Worm (Caenorhabditis elegans) whole organism, mixed stage, embryonic: ENCODE measurements around the gene Y32H12A.1.

Experiments used
- M03D4.4 ChIP-seq: sonication (generic microtip); optimal IDR thresholded peaks from 2 replicates; lab custom pipeline; 2017; ENCODE audit warnings: mild to moderate bottlenecking, missing genetic modification characterization, missing compliant biosample characterization
- bed-3 ChIP-seq: fragments of 200-800 bp; sonication (Bioruptor generic); optimal IDR thresholded peaks from 3 replicates; lab custom pipeline; 2018; ENCODE audit warnings: mild to moderate bottlenecking, missing genetic modification characterization, moderate library complexity, missing compliant biosample characterization
- blmp-1 ChIP-seq: fragments of 150-350 bp; optimal IDR thresholded peaks from 2 replicates; lab custom pipeline; 2014; ENCODE audit warnings: missing biosample characterization, missing genetic modification characterization
- ceh-39 ChIP-seq: fragments of 150-350 bp; optimal IDR thresholded peaks from 2 replicates; lab custom pipeline; 2014; ENCODE audit warnings: missing biosample characterization, missing genetic modification characterization
- ceh-43 ChIP-seq: fragments of 200-800 bp; sonication (Bioruptor generic); optimal IDR thresholded peaks from 2 replicates; lab custom pipeline; 2018; ENCODE audit warnings: mild to moderate bottlenecking, missing genetic modification characterization, moderate library complexity, missing compliant biosample characterization
- ceh-83 ChIP-seq: fragments of 200-800 bp; sonication (Bioruptor generic); optimal IDR thresholded peaks from 2 replicates; lab custom pipeline; 2018; ENCODE audit warnings: mild to moderate bottlenecking, missing genetic modification characterization, missing compliant biosample characterization
- ces-1 ChIP-seq: fragments of 150-350 bp; optimal IDR thresholded peaks from 2 replicates; lab custom pipeline; 2014; ENCODE audit warnings: missing biosample characterization, missing genetic modification reagents, missing genetic modification characterization
- cnd-1 ChIP-seq: fragments of 200-800 bp; sonication (Bioruptor generic); optimal IDR thresholded peaks from 2 replicates; lab custom pipeline; 2018; ENCODE audit warnings: mild to moderate bottlenecking, missing genetic modification characterization, missing compliant biosample characterization
- drap-1 ChIP-seq: fragments of 200-800 bp; sonication (Bioruptor generic); optimal IDR thresholded peaks from 3 replicates; lab custom pipeline; 2018; ENCODE audit warnings: mild to moderate bottlenecking, missing genetic modification characterization, missing compliant biosample characterization
- elt-1 ChIP-seq: sonication (generic microtip); optimal IDR thresholded peaks from 2 replicates; lab custom pipeline; 2017; ENCODE audit warnings: missing genetic modification characterization, mild to moderate bottlenecking, missing compliant biosample characterization, antibody characterized with exemption, moderate library complexity, borderline replicate concordance; ENCODE audit not compliant: insufficient read depth
- flh-1 ChIP-seq: fragments of 200-800 bp; sonication (Bioruptor generic); optimal IDR thresholded peaks from 2 replicates; lab custom pipeline; 2018; ENCODE audit warnings: mild to moderate bottlenecking, missing genetic modification characterization, moderate library complexity, missing compliant biosample characterization
- ham-2 ChIP-seq: fragments of 200-800 bp; sonication (Bioruptor generic); optimal IDR thresholded peaks from 2 replicates; lab custom pipeline; 2018; ENCODE audit warnings: mild to moderate bottlenecking, missing genetic modification characterization, missing compliant biosample characterization
- hlh-1 ChIP-seq: fragments of 150-350 bp; optimal IDR thresholded peaks from 2 replicates; lab custom pipeline; 2014; ENCODE audit warnings: missing biosample characterization, missing genetic modification reagents, missing genetic modification characterization
- lin-13 ChIP-seq: fragments of 150-350 bp; optimal IDR thresholded peaks from 2 replicates; lab custom pipeline; 2014; ENCODE audit warnings: missing biosample characterization, missing genetic modification characterization
- lin-32 ChIP-seq: fragments of 200-800 bp; sonication (Bioruptor generic); optimal IDR thresholded peaks from 2 replicates; lab custom pipeline; 2018; ENCODE audit warnings: mild to moderate bottlenecking, missing genetic modification characterization, missing compliant biosample characterization
- lsy-2 ChIP-seq: fragments of 150-350 bp; optimal IDR thresholded peaks from 2 replicates; lab custom pipeline; 2014; ENCODE audit warnings: missing biosample characterization, missing genetic modification characterization
- mab-5 ChIP-seq: fragments of 150-350 bp; optimal IDR thresholded peaks from 2 replicates; lab custom pipeline; 2014; ENCODE audit warnings: missing biosample characterization, missing genetic modification characterization
- mep-1 ChIP-seq: fragments of 150-350 bp; optimal IDR thresholded peaks from 2 replicates; lab custom pipeline; 2017; ENCODE audit warnings: missing biosample characterization, missing genetic modification reagents, missing genetic modification characterization, inconsistent platforms
- nhr-12 ChIP-seq: fragments of 150-350 bp; optimal IDR thresholded peaks from 2 replicates; lab custom pipeline; 2014; ENCODE audit warnings: missing biosample characterization, missing genetic modification characterization
- nhr-2 ChIP-seq: fragments of 150-350 bp; optimal IDR thresholded peaks from 2 replicates; lab custom pipeline; 2014; ENCODE audit warnings: missing biosample characterization, missing genetic modification characterization
- nhr-237 ChIP-seq: fragments of 150-350 bp; optimal IDR thresholded peaks from 2 replicates; lab custom pipeline; 2014; ENCODE audit warnings: missing biosample characterization, missing genetic modification characterization
- nhr-76 ChIP-seq: sonication (generic microtip); optimal IDR thresholded peaks from 2 replicates; lab custom pipeline; 2017; ENCODE audit warnings: missing biosample characterization, missing genetic modification characterization
- pha-4 ChIP-seq: fragments of 150-350 bp; optimal IDR thresholded peaks from 2 replicates; lab custom pipeline; 2018; ENCODE audit warnings: missing biosample characterization, missing genetic modification reagents, missing genetic modification characterization
- snpc-4 ChIP-seq: fragments of 150-350 bp; optimal IDR thresholded peaks from 2 replicates; lab custom pipeline; 2014; ENCODE audit warnings: missing biosample characterization, missing genetic modification characterization
- sptf-1 ChIP-seq: sonication (generic microtip); optimal IDR thresholded peaks from 2 replicates; lab custom pipeline; 2017; ENCODE audit warnings: mild to moderate bottlenecking, missing genetic modification characterization, moderate library complexity, missing compliant biosample characterization
- tbx-8 ChIP-seq: fragments of 200-800 bp; sonication (Bioruptor generic); optimal IDR thresholded peaks from 2 replicates; lab custom pipeline; 2018; ENCODE audit warnings: mild to moderate bottlenecking, missing genetic modification characterization, moderate library complexity, missing compliant biosample characterization
- unc-120 ChIP-seq: sonication (generic microtip); optimal IDR thresholded peaks from 2 replicates; lab custom pipeline; 2017; ENCODE audit warnings: missing genetic modification characterization, missing compliant biosample characterization; ENCODE audit not compliant: poor library complexity, severe bottlenecking
- unc-39 ChIP-seq: fragments of 150-350 bp; optimal IDR thresholded peaks from 2 replicates; lab custom pipeline; 2014; ENCODE audit warnings: missing biosample characterization, missing genetic modification characterization
- unc-62 ChIP-seq: fragments of 150-350 bp; optimal IDR thresholded peaks from 2 replicates; lab custom pipeline; 2014; ENCODE audit warnings: missing biosample characterization, missing genetic modification reagents, missing genetic modification characterization
- zip-8 ChIP-seq: fragments of 150-350 bp; optimal IDR thresholded peaks from 2 replicates; lab custom pipeline; 2014; ENCODE audit warnings: missing biosample characterization, missing genetic modification characterization
- ztf-11 ChIP-seq: fragments of 150-350 bp; optimal IDR thresholded peaks from 2 replicates; lab custom pipeline; 2014; ENCODE audit warnings: missing biosample characterization, missing genetic modification characterization

The Y32H12A.1 gene

DNA sequence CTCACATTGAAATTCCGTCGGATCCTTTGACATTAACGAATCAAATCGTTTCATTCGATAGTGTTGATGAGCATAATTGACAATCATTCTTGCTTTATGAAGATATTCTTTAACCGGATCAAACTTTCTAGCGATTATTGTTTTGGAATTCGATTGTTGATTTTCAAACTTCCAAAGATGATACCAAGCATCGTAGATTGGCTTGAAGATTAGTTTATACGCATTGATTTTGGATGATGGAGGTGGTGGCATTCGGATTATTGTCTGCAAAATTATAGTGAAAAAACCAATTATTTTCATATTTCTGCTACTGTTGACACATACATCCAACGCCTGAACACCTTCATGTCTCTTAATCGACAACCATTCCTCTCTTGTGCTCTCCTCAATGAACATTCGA lies 26.1 kb downstream of the Y32H12A.1 start:
- no peak for TF ChIP-seq sptf-1 (tag; lab: Kevin White, UChicago)
- no peak for TF ChIP-seq ham-2 (GFP tag; lab: Kevin White, UChicago)
- TF ChIP-seq mep-1: no peak
- no peak for TF ChIP-seq bed-3
- no peak for TF ChIP-seq ceh-39 (tag; lab: Kevin White, UChicago)
- no peak for TF ChIP-seq mab-5 (tag; lab: Kevin White, UChicago)
- TF ChIP-seq cnd-1 (tag; lab: Kevin White, UChicago): no peak
- TF ChIP-seq lsy-2: no peak
- TF ChIP-seq ceh-43 (GFP tag; lab: Kevin White, UChicago): no peak
- no peak for TF ChIP-seq lin-32 (GFP tag; lab: Kevin White, UChicago)
- TF ChIP-seq unc-120: no peak
- TF ChIP-seq lin-13: no peak
- no peak for TF ChIP-seq flh-1
- TF ChIP-seq M03D4.4 (tag; lab: Kevin White, UChicago): no peak

DNA sequence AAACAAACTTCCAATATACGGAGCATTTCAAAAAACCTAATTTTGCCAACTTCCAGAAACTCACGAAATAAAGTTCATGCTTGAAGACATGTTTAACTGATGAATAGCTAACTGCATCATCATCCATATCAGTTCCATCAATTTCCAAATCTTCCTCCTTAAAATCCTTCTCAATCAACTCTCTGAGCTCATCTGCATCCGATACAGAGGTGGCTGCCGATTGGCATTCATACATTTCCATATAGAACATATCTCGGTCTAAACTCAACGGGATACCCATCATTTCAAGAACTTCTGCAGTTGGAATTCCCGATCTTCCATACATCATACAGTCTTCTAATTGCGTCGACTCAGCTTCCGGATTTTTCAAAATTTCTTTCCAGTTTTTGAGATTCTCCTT lies 27.4 kb downstream of the Y32H12A.1 start:
- TF ChIP-seq ceh-83 (GFP tag; lab: Kevin White, UChicago) (no peak), snpc-4 (tag; lab: Kevin White, UChicago) (no peak), hlh-1 (tag; lab: Kevin White, UChicago) (no peak), M03D4.4 (tag; lab: Kevin White, UChicago) (no peak), sptf-1 (tag; lab: Kevin White, UChicago) (no peak), lin-32 (GFP tag; lab: Kevin White, UChicago) (no peak), unc-120 (no peak), nhr-2 (tag; lab: Kevin White, UChicago) (no peak), tbx-8 (no peak), zip-8 (tag; lab: Kevin White, UChicago) (no peak), elt-1 (tag; lab: Kevin White, UChicago) (no peak), ceh-39 (tag; lab: Kevin White, UChicago) (no peak)
- TF ChIP-seq, all 35 proteins: peak for 0

DNA sequence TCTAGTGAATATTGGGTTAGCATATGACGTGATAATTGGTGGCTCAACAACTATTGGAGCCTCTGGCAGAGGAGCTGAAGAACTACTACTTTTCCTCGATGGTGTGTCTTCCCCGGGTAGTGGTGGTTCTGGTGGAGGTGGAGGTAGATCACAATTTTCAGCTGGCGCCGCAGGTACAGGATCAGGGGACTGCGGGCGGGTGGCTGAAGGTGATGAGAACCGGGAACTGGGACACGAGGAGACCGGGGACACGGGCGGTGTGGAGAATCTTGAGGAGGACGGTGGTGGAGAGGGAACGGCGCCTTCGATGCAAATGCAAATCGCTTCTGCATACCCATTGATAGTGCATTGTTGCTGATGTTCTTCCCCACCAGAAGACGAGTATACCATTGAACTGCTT lies 33.7 kb downstream of the Y32H12A.1 start:
- TF ChIP-seq tbx-8 (no peak), lsy-2 (no peak), ces-1 (GFP tag; lab: Kevin White, UChicago) (no peak), ceh-39 (tag; lab: Kevin White, UChicago) (no peak), mab-5 (tag; lab: Kevin White, UChicago) (no peak), M03D4.4 (tag; lab: Kevin White, UChicago) (no peak), pha-4 (tag; lab: Kevin White, UChicago) (no peak), snpc-4 (tag; lab: Kevin White, UChicago) (no peak), nhr-237 (tag; lab: Kevin White, UChicago) (no peak), lin-32 (GFP tag; lab: Kevin White, UChicago) (no peak), ztf-11 (tag; lab: Kevin White, UChicago) (no peak), blmp-1 (tag; lab: Kevin White, UChicago) (no peak)

DNA sequence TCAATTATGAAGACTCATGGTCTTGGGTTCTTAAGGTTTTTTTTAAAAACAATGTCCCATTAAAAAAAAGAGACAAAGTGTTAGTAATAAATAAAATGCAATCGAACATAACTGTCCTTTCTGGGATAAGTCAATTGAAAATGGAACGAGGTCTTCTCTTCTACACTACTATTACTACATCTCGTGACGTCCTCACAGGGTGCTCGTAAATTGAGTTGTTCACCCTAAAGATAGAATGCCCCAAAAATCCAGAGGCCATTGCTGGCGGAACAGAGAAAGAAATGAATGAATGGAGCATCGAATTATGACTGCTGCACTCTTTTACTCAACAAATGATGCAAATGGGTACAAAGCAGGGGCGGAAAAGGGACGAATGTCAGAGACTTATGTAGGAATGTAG lies 40.4 kb downstream of the Y32H12A.1 start:
- TF ChIP-seq ces-1 (GFP tag; lab: Kevin White, UChicago): peak; percentile 90
- no peak for TF ChIP-seq nhr-12

DNA sequence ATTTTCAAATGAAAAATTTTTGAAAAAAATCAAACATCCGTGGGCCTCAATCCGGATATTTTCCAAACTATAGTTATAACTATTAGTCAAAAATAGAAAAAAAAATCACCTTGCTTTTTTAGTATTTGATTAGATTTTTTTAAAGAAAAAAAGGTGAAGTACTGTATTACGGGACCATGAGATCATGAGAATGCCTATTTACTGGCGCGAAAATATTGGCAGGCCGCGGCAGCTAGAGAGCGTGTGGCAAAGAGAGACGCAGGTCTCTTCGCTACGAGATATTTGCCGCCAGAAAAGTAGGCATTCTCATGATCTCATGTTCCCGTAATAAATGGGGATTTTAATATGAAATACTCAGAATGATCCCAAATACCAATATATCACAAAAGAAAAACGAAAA lies 43.0 kb downstream of the Y32H12A.1 start:
- TF ChIP-seq lsy-2: no peak
- TF ChIP-seq tbx-8: no peak
- TF ChIP-seq lin-13: no peak
- TF ChIP-seq snpc-4 (tag; lab: Kevin White, UChicago): no peak
- TF ChIP-seq ztf-11 (tag; lab: Kevin White, UChicago): no peak
- TF ChIP-seq ham-2 (GFP tag; lab: Kevin White, UChicago): no peak
- TF ChIP-seq lin-32 (GFP tag; lab: Kevin White, UChicago): no peak
- TF ChIP-seq nhr-2 (tag; lab: Kevin White, UChicago): no peak
- no peak for TF ChIP-seq ceh-39 (tag; lab: Kevin White, UChicago)
- no peak for TF ChIP-seq hlh-1 (tag; lab: Kevin White, UChicago)
- no peak for TF ChIP-seq nhr-76 (tag; lab: Kevin White, UChicago)
- no peak for TF ChIP-seq unc-39 (tag; lab: Kevin White, UChicago)
- TF ChIP-seq cnd-1 (tag; lab: Kevin White, UChicago): no peak
- TF ChIP-seq unc-120: no peak
- TF ChIP-seq mep-1: no peak
- no peak for TF ChIP-seq nhr-237 (tag; lab: Kevin White, UChicago)
- TF ChIP-seq unc-62 (GFP tag; lab: Kevin White, UChicago): no peak
- no peak for TF ChIP-seq ceh-43 (GFP tag; lab: Kevin White, UChicago)
- no peak for TF ChIP-seq drap-1
- no peak for TF ChIP-seq sptf-1 (tag; lab: Kevin White, UChicago)
